Worm (Caenorhabditis elegans) whole organism, young adult: ENCODE data around the gene cpna-3.

ENCODE experiments used
- ama-1 ChIP-seq, 3 experiments: fragments of 150-350 bp in 1 of 3; sonication (generic microtip) in 2 of 3; optimal IDR thresholded peaks; 2 replicates each; lab custom pipeline; 2014 to 2018; ENCODE audit warnings: missing biosample characterization in 2 of 3, missing genetic modification characterization in 2 of 3, missing genetic modification reagents in 2 of 3
- aptf-2 ChIP-seq: fragments of 200-800 bp; sonication (Bioruptor generic); conservative IDR thresholded peaks from 2 replicates; pipeline ENCODE4 v1.3.6; 2022; ENCODE audit warnings: missing genetic modification reagents, missing genetic modification characterization, missing compliant biosample characterization
- ztf-6 ChIP-seq: fragments of 200-800 bp; sonication (Bioruptor generic); IDR thresholded peaks from 2 replicates; pipeline ENCODE4 v1.3.6; 2022; ENCODE audit warnings: missing genetic modification reagents, missing genetic modification characterization, missing compliant biosample characterization

DNA sequence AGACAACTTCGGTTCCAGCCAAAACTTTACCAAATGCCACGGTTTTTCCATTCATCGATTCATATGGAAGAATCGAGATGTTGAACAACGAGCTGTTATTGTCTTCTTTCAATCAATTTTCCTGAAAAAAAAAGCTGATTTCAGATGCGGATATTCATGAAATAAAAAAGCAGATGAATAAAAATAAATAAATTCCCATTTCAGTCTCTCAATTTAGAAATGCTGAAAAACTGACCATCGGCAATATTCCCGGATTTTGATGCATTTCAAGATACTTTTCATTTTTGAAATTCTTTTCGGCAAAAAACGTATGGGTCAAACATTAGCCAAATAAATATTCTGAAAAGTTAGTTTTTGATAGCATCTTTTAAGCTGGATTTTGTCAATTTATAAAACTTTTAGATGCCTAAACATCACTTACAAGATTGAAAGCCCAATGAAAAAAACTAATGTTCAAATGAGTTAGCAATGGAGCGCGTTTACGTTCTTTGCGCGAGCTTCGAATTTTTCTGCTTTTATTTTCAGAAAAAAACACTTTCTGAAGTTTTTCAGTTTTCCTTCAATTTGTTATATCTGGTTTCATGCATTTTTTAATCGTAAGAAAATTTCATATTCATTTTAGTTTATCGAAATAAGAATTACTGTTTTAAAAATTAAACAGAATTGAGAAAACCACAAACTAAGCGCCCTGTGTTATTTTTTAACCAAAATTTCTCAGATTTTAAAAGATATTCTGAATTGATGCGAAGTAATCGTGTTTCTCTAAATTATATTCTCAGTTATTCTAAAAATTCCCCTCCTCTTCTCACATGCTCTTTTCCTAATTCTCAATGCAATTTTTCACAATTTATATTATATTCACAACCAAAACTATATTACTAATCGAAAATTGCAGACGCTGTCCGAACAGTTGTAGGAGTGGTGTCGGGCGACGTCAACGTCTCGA lies 7.7 kb downstream of the cpna-3 start, which contains the start of the genes C01F6.14 and fem-3:
- no peak for TF ChIP-seq aptf-2 (GFP tag; lab: Robert Waterston, UW)
- no peak for TF ChIP-seq ztf-6 (GFP tag; lab: Robert Waterston, UW)
- TF ChIP-seq ama-1 (optimal IDR thresholded peaks at IDR 0.05; lab: Kevin White, UChicago) = no peak
- no peak for TF ChIP-seq ama-1 (GFP tag; optimal IDR thresholded peaks at IDR 0.05; lab: Kevin White, UChicago)
